Fruit fly (Drosophila melanogaster): ENCODE measurements around the gene mIF2.

DNA sequence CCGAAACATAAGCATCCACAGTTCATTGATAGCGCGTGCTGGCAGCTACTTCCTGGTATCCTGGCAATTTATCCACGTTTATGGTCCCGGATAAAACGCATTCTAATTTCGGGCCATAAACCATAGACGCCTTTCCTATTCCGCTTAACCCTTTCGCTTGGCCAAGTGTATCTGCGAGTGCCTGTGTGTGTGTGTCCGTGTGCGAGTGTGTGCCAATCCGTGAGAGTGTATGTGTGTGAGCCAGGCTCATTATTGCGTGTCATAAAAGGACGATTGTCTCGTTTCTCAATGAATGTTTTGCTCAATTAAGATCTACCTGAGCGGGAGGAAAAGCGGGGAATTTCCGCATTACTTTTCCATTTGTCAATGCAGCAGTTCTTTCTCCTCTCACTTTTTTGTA, 41.6 kb upstream of the mIF2 start:
- TF ChIP-seq h (optimal IDR thresholded peaks at IDR 0.05) (no peak), ATbp (GFP tag; optimal IDR thresholded peaks at IDR 0.05) (no peak)

Measured in whole organism, embryonic.